Fruit fly (Drosophila melanogaster): ENCODE data around the gene CG7778.
A peak's percentile ranks its signal among the peaks of the same experiment; 100 is the strongest.

The CG7778 gene

DNA sequence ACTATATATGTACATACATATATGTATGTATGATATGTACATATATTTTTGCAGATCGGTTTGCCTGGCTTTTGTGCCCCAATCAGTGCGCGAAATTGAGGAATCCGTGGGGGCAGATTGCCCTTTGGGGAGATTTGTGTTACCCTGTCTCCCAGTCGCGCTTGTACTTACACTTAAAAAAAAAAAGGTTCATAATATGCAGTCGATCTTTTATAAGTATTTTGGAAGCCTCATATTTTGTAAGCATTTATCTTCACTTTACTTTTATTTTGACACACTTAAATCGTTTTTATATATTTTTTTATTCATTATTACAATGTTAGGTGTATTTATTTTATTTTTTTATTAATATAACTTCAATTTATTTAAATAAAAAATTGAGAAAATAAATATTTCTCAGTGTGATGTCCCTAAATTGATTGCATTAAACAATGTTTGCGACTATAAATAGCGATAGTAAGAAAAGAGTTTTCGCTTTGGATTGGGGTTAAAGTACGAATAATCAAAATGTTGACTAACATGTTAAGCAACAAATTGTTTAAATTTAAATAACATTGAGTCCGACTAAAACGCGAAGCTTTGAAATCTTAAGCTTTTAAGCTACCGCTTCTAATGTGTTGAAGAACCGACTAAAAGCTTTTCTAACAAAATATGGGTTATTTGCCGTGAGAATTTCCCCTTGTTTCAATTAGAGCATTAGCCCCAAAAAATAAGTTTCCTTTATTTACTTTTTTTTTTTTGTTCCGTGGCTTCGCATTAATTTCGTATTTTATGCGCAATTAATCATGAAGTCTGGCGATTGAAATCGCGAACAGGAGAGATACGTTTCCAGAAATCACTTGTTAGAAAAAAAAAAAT, 19.8 kb upstream of the CG7778 start (continued):
- TF ChIP-seq topi (GFP tag; optimal IDR thresholded peaks at IDR 0.05), result peak; percentile 27
- TF ChIP-seq eg (GFP tag; IDR thresholded peaks at IDR 0.05), result peak; percentile 70; the same call in 1 of the 3 replicates
- peak; percentile 46 for TF ChIP-seq CG32006 (GFP tag; optimal IDR thresholded peaks at IDR 0.05)
- TF ChIP-seq CG8319 (GFP tag; optimal IDR thresholded peaks at IDR 0.05), result no peak
- no peak for TF ChIP-seq Ets21C (GFP tag; optimal IDR thresholded peaks at IDR 0.05)
- no peak for TF ChIP-seq CG6808 (GFP tag; optimal IDR thresholded peaks at IDR 0.05)
- TF ChIP-seq cyc (GFP tag; optimal IDR thresholded peaks at IDR 0.05), result peak; percentile 35
- TF ChIP-seq CG31627 (GFP tag; optimal IDR thresholded peaks at IDR 0.05), result peak; percentile 6
- no peak for TF ChIP-seq CG3032 (tag; optimal IDR thresholded peaks at IDR 0.05)

- TF ChIP-seq svp (GFP tag) (no peak), CG32006 (GFP tag; optimal IDR thresholded peaks at IDR 0.05) (no peak), lz (GFP tag; optimal IDR thresholded peaks at IDR 0.05) (no peak), Hr38 (GFP tag; optimal IDR thresholded peaks at IDR 0.05) (no peak)
Observed at dm6 chr2L:8327272-8327555, 19.2 kb upstream of the CG7778 start, which contains the start of gene CG14275. Gene CG14275, plus strand, starts transcription at chr2L:8327456.

- peak; percentile 3 for TF ChIP-seq svp (GFP tag)
- TF ChIP-seq CG3032 (tag; optimal IDR thresholded peaks at IDR 0.05), result no peak
- TF ChIP-seq Gug (GFP tag; IDR thresholded peaks at IDR 0.05), result no peak
Observed at dm6 chr2L:8327783-8328327, 18.6 kb upstream of the CG7778 start.

dm6 chr2L:8328526-8329097, 17.8 kb upstream of the CG7778 start:
- TF ChIP-seq Eip78C (GFP tag) (peak; percentile 33), svp (GFP tag) (peak; percentile 2), Ets21C (GFP tag; optimal IDR thresholded peaks at IDR 0.05) (no peak)

DNA sequence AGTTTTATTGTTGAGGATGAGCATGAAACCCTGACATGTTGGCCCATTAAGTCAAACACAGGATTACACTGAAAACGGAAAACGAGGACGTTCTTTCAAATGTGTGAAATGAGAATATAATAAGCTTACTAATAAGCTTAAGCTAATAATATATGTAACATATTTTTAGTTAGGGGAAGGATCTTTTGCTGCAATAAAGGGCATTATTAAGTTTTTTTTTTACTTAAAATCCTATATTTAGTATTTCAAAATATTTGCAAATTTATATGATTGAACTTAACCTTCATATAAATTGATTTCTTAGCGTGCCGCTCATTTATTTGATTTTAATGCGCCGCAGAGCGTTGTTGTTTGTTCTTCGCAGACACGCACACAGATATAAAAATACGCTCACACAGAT, 13.2 kb upstream of the CG7778 start:
- TF ChIP-seq CG11762 (GFP tag; optimal IDR thresholded peaks at IDR 0.05; ENCODE audit: insufficient read depth) (no peak), CG3032 (tag; optimal IDR thresholded peaks at IDR 0.05) (no peak), spab (GFP tag; optimal IDR thresholded peaks at IDR 0.05) (no peak), OdsH (GFP tag; optimal IDR thresholded peaks at IDR 0.05) (no peak), CG6808 (GFP tag; optimal IDR thresholded peaks at IDR 0.05) (no peak), CG34406 (GFP tag; optimal IDR thresholded peaks at IDR 0.05) (no peak), CG9139 (GFP tag; optimal IDR thresholded peaks at IDR 0.05) (no peak), CG10631 (GFP tag; optimal IDR thresholded peaks at IDR 0.05) (no peak), dac (GFP tag; optimal IDR thresholded peaks at IDR 0.05) (no peak), Ets21C (GFP tag; optimal IDR thresholded peaks at IDR 0.05) (no peak), CG16779 (tag; optimal IDR thresholded peaks at IDR 0.05) (no peak), Eip78C (GFP tag) (no peak), CG6792 (GFP tag; optimal IDR thresholded peaks at IDR 0.05) (no peak), CG32006 (GFP tag; optimal IDR thresholded peaks at IDR 0.05) (no peak), CG11902 (GFP tag; optimal IDR thresholded peaks at IDR 0.05) (no peak), CG6854 (GFP tag; optimal IDR thresholded peaks at IDR 0.05) (no peak), CG7368 (GFP tag; optimal IDR thresholded peaks at IDR 0.05) (no peak), Blimp-1 (GFP tag; optimal IDR thresholded peaks at IDR 0.05) (no peak)

dm6 chr2L:8333624-8334023, 12.8 kb upstream of the CG7778 start:
- TF ChIP-seq Eip78C (GFP tag) (no peak), eg (GFP tag; IDR thresholded peaks at IDR 0.05) (no peak), pdm3 (GFP tag; optimal IDR thresholded peaks at IDR 0.05) (no peak), esn (GFP tag; optimal IDR thresholded peaks at IDR 0.05) (no peak), Gug (GFP tag; IDR thresholded peaks at IDR 0.05) (no peak), Hr39 (GFP tag; optimal IDR thresholded peaks at IDR 0.05) (no peak), Hr4 (GFP tag; optimal IDR thresholded peaks at IDR 0.05) (no peak), fkh (GFP tag; optimal IDR thresholded peaks at IDR 0.05) (no peak), CG6792 (GFP tag; optimal IDR thresholded peaks at IDR 0.05) (no peak), cyc (GFP tag; optimal IDR thresholded peaks at IDR 0.05) (no peak), OdsH (GFP tag; optimal IDR thresholded peaks at IDR 0.05) (no peak), CG8632 (GFP tag; optimal IDR thresholded peaks at IDR 0.05) (no peak)

All from whole organism, prepupa.